Worm (Caenorhabditis elegans) whole organism, L4 larva: Measurements from ENCODE around the gene zip-1.

ENCODE experiments used
- F26F4.8 ChIP-seq: fragments of 200-800 bp; sonication (Bioruptor generic); conservative IDR thresholded peaks from 2 replicates; pipeline ENCODE4 v1.3.6; 2022; ENCODE audit warnings: missing genetic modification characterization, missing compliant biosample characterization
- T26A8.4 ChIP-seq: fragments of 200-800 bp; sonication (Bioruptor generic); IDR thresholded peaks from 2 replicates; pipeline ENCODE4 v1.3.6; 2022; ENCODE audit warnings: missing genetic modification characterization, missing compliant biosample characterization
- Y5F2A.4 ChIP-seq: fragments of 200-800 bp; sonication (Bioruptor generic); optimal IDR thresholded peaks from 2 replicates; lab custom pipeline; 2018; ENCODE audit warnings: mild to moderate bottlenecking, missing genetic modification characterization, missing compliant biosample characterization
- Y75B8A.6 ChIP-seq: fragments of 200-800 bp; sonication (Bioruptor generic); IDR thresholded peaks from 2 replicates; pipeline ENCODE4 v1.3.6; 2022; ENCODE audit warnings: missing genetic modification reagents, missing genetic modification characterization, missing compliant biosample characterization
- aha-1 ChIP-seq: fragments of 150-350 bp; peaks from one replicate; lab custom pipeline; 2014; ENCODE audit warnings: missing biosample characterization, missing genetic modification characterization
- ama-1 ChIP-seq: fragments of 150-350 bp; optimal IDR thresholded peaks from 2 replicates; lab custom pipeline; 2014; ENCODE audit warnings: inconsistent platforms, mixed read lengths
- arid-1 ChIP-seq: fragments of 200-800 bp; sonication (Bioruptor generic); conservative IDR thresholded peaks from 2 replicates; pipeline ENCODE4 v1.3.6; 2022; ENCODE audit warnings: missing genetic modification reagents, missing genetic modification characterization, missing compliant biosample characterization
- ceh-20 ChIP-seq: fragments of 200-800 bp; sonication (Bioruptor generic); IDR thresholded peaks from 2 replicates; pipeline ENCODE4 v1.3.6; 2022; ENCODE audit warnings: missing genetic modification reagents, missing genetic modification characterization, missing compliant biosample characterization
- ctbp-1 ChIP-seq: fragments of 200-800 bp; sonication (Bioruptor generic); IDR thresholded peaks from 2 replicates; pipeline ENCODE4 v1.3.6; 2022; ENCODE audit warnings: missing genetic modification reagents, missing genetic modification characterization, missing compliant biosample characterization
- daf-16 ChIP-seq, 3 experiments: sonication (generic microtip); optimal IDR thresholded peaks; 2 replicates each; lab custom pipeline; 2016 to 2017; ENCODE audit warnings: missing genetic modification characterization in 3 of 3, missing genetic modification reagents in 3 of 3, mild to moderate bottlenecking in 2 of 3, missing compliant biosample characterization in 2 of 3, missing biosample characterization in 1 of 3, moderate library complexity in 1 of 3
- dmd-6 ChIP-seq: fragments of 200-800 bp; sonication (Bioruptor generic); IDR thresholded peaks from 2 replicates; pipeline ENCODE4 v1.3.6; 2022; ENCODE audit warnings: missing genetic modification reagents, missing genetic modification characterization, missing compliant biosample characterization
- dpl-1 ChIP-seq: fragments of 150-350 bp; optimal IDR thresholded peaks from 2 replicates; lab custom pipeline; 2014; ENCODE audit warnings: missing biosample characterization, missing genetic modification reagents, missing genetic modification characterization
- dve-1 ChIP-seq: sonication (generic microtip); optimal IDR thresholded peaks from 2 replicates; lab custom pipeline; 2017; ENCODE audit warnings: antibody characterized with exemption, mild to moderate bottlenecking, missing genetic modification characterization, missing compliant biosample characterization; ENCODE audit not compliant: insufficient read depth
- egl-27 ChIP-seq: sonication (generic microtip); optimal IDR thresholded peaks from 3 replicates; lab custom pipeline; 2017; ENCODE audit warnings: missing biosample characterization, missing genetic modification reagents, missing genetic modification characterization
- egl-43 ChIP-seq: fragments of 200-800 bp; sonication (Bioruptor generic); IDR thresholded peaks from 2 replicates; pipeline ENCODE4 v1.3.6; 2022; ENCODE audit warnings: missing genetic modification reagents, missing genetic modification characterization, missing compliant biosample characterization
- fkh-10 ChIP-seq: fragments of 150-350 bp; optimal IDR thresholded peaks from 2 replicates; lab custom pipeline; 2014; ENCODE audit warnings: missing biosample characterization, missing genetic modification reagents, missing genetic modification characterization
- hlh-11 ChIP-seq: fragments of 200-800 bp; sonication (Bioruptor generic); optimal IDR thresholded peaks from 2 replicates; lab custom pipeline; 2018; ENCODE audit warnings: mild to moderate bottlenecking, missing genetic modification characterization, missing compliant biosample characterization
- hlh-30 ChIP-seq: sonication (generic microtip); optimal IDR thresholded peaks from 2 replicates; lab custom pipeline; 2017; ENCODE audit warnings: antibody characterized with exemption, mild to moderate bottlenecking, missing genetic modification characterization, missing compliant biosample characterization; ENCODE audit not compliant: insufficient read depth
- hmg-1.1 ChIP-seq: fragments of 200-800 bp; sonication (Bioruptor generic); IDR thresholded peaks from 2 replicates; pipeline ENCODE4 v1.3.6; 2022; ENCODE audit warnings: missing genetic modification reagents, missing genetic modification characterization, missing compliant biosample characterization
- lin-13 ChIP-seq: fragments of 150-350 bp; optimal IDR thresholded peaks from 2 replicates; lab custom pipeline; 2014; ENCODE audit warnings: missing biosample characterization, missing genetic modification reagents, missing genetic modification characterization
- lin-15B ChIP-seq: fragments of 150-350 bp; sonication (generic microtip); optimal IDR thresholded peaks from 3 replicates; lab custom pipeline; 2014; ENCODE audit warnings: missing biosample characterization, missing genetic modification characterization
- lin-38 ChIP-seq: fragments of 200-800 bp; sonication (Bioruptor generic); IDR thresholded peaks from 2 replicates; pipeline ENCODE4 v1.3.6; 2022; ENCODE audit warnings: missing genetic modification reagents, missing genetic modification characterization, missing compliant biosample characterization
- lsy-2 ChIP-seq, 2 experiments: fragments of 150-350 bp in 1 of 2; sonication (generic microtip) in 1 of 2; optimal IDR thresholded peaks; 2 replicates each; lab custom pipeline; 2014 to 2017; ENCODE audit warnings: missing biosample characterization in 2 of 2, missing genetic modification characterization in 2 of 2
- mdl-1 ChIP-seq, 2 experiments: fragments of 150-350 bp in 1 of 2; sonication (generic microtip) in 1 of 2; optimal IDR thresholded peaks; 2 replicates each; lab custom pipeline; 2014 to 2017; ENCODE audit warnings: missing biosample characterization in 2 of 2, missing genetic modification characterization in 2 of 2
- mdt-29 ChIP-seq: fragments of 200-800 bp; sonication (Bioruptor generic); IDR thresholded peaks from 2 replicates; pipeline ENCODE4 v1.3.6; 2022; ENCODE audit warnings: missing genetic modification reagents, missing genetic modification characterization, missing compliant biosample characterization
- mep-1 ChIP-seq: fragments of 150-350 bp; sonication (generic microtip); optimal IDR thresholded peaks from 3 replicates; lab custom pipeline; 2014; ENCODE audit warnings: missing biosample characterization, missing genetic modification characterization
- mes-2 ChIP-seq: sonication (generic microtip); optimal IDR thresholded peaks from 2 replicates; lab custom pipeline; 2016; ENCODE audit warnings: missing genotype, mild to moderate bottlenecking, missing genetic modification characterization, missing compliant biosample characterization; ENCODE audit not compliant: poor library complexity, severe bottlenecking
- mxl-3 ChIP-seq: fragments of 200-800 bp; sonication (Bioruptor generic); optimal IDR thresholded peaks from 2 replicates; lab custom pipeline; 2018; ENCODE audit warnings: mild to moderate bottlenecking, missing genetic modification characterization, missing compliant biosample characterization
- nhr-102 ChIP-seq: sonication (generic microtip); optimal IDR thresholded peaks from 2 replicates; lab custom pipeline; 2016; ENCODE audit warnings: mild to moderate bottlenecking, missing genetic modification characterization, moderate library complexity, missing compliant biosample characterization
- nhr-11 ChIP-seq: fragments of 150-350 bp; optimal IDR thresholded peaks from 2 replicates; lab custom pipeline; 2014; ENCODE audit warnings: missing biosample characterization, missing genetic modification characterization
- nhr-111 ChIP-seq: fragments of 200-800 bp; sonication (Bioruptor generic); optimal IDR thresholded peaks from 2 replicates; lab custom pipeline; 2018; ENCODE audit warnings: mild to moderate bottlenecking, missing genetic modification characterization, missing compliant biosample characterization
- nhr-237 ChIP-seq: sonication (generic microtip); optimal IDR thresholded peaks from 2 replicates; lab custom pipeline; 2017; ENCODE audit warnings: missing biosample characterization, missing genetic modification characterization
- nhr-25 ChIP-seq: sonication (generic microtip); optimal IDR thresholded peaks from 2 replicates; lab custom pipeline; 2017; ENCODE audit warnings: missing genetic modification characterization, mild to moderate bottlenecking, missing compliant biosample characterization, antibody characterized with exemption, moderate library complexity, borderline replicate concordance; ENCODE audit not compliant: insufficient read depth
- nhr-42 ChIP-seq: fragments of 200-800 bp; sonication (Bioruptor generic); IDR thresholded peaks from 2 replicates; pipeline ENCODE4 v1.3.6; 2022; ENCODE audit warnings: missing genetic modification characterization, missing compliant biosample characterization
- nhr-48 ChIP-seq: sonication (generic microtip); optimal IDR thresholded peaks from 2 replicates; lab custom pipeline; 2016; ENCODE audit warnings: mild to moderate bottlenecking, missing genetic modification characterization, missing compliant biosample characterization
- nhr-76 ChIP-seq: fragments of 150-350 bp; optimal IDR thresholded peaks from 2 replicates; lab custom pipeline; 2014; ENCODE audit warnings: missing biosample characterization, missing genetic modification characterization
- rbr-2 ChIP-seq: sonication (generic microtip); optimal IDR thresholded peaks from 2 replicates; lab custom pipeline; 2016; ENCODE audit warnings: missing genotype, missing genetic modification characterization, missing compliant biosample characterization
- saeg-2 ChIP-seq: fragments of 200-800 bp; sonication (Bioruptor generic); IDR thresholded peaks from 2 replicates; pipeline ENCODE4 v1.3.6; 2022; ENCODE audit warnings: missing genetic modification reagents, missing genetic modification characterization, missing compliant biosample characterization
- sdz-12 ChIP-seq: fragments of 200-800 bp; sonication (Bioruptor generic); optimal IDR thresholded peaks from 2 replicates; lab custom pipeline; 2018; ENCODE audit warnings: mild to moderate bottlenecking, missing genetic modification characterization, missing compliant biosample characterization
- set-16 ChIP-seq: fragments of 200-800 bp; sonication (Bioruptor generic); IDR thresholded peaks from 2 replicates; pipeline ENCODE4 v1.3.6; 2022; ENCODE audit warnings: missing genetic modification reagents, missing genetic modification characterization, missing compliant biosample characterization
- snpc-1.2 ChIP-seq: fragments of 200-800 bp; sonication (Bioruptor generic); IDR thresholded peaks from 2 replicates; pipeline ENCODE4 v1.3.6; 2022; ENCODE audit warnings: missing genetic modification reagents, missing genetic modification characterization, missing compliant biosample characterization
- unc-62 ChIP-seq, 3 experiments: fragments of 150-350 bp in 1 of 3; sonication (generic microtip); optimal IDR thresholded peaks in 2 of 3; peaks in 1 of 3; 1 replicate in 1 of 3; 2 replicates in 2 of 3; lab custom pipeline; 2014 to 2017; ENCODE audit warnings: missing biosample characterization in 3 of 3, missing genetic modification characterization in 3 of 3, missing genetic modification reagents in 3 of 3, missing genotype in 1 of 3
- zip-11 ChIP-seq: fragments of 200-800 bp; sonication (Bioruptor generic); IDR thresholded peaks from 2 replicates; pipeline ENCODE4 v1.3.6; 2022; ENCODE audit warnings: missing genetic modification characterization, missing compliant biosample characterization
- ztf-7 ChIP-seq: fragments of 150-350 bp; optimal IDR thresholded peaks from 2 replicates; lab custom pipeline; 2014; ENCODE audit warnings: missing biosample characterization, missing genetic modification characterization

Gene zip-1

ce11 chrIII:12367891-12368290 lies 34.3 kb downstream of the zip-1 start:
- TF ChIP-seq set-16 (GFP tag; lab: Robert Waterston, UW), result peak; percentile 60
- TF ChIP-seq mes-2, result peak; percentile 18
- TF ChIP-seq nhr-25 (tag; lab: Kevin White, UChicago), result no peak
- TF ChIP-seq saeg-2 (GFP tag; lab: Robert Waterston, UW), result no peak
- TF ChIP-seq zip-11 (GFP tag; lab: Robert Waterston, UW), result no peak

- TF ChIP-seq dpl-1 (GFP tag; lab: Kevin White, UChicago) (peak; percentile 21), dve-1 (tag; lab: Kevin White, UChicago) (peak; percentile 52), lsy-2 (tag; optimal IDR thresholded peaks at IDR 0.05; lab: Kevin White, UChicago) (peak in 1 of 2 experiments; percentile 59), Y5F2A.4 (GFP tag; lab: Kevin White, UChicago) (no peak), mep-1 (tag; lab: Kevin White, UChicago) (peak; percentile 80), unc-62 (GFP tag; optimal IDR thresholded peaks at IDR 0.05 in 1 of 2; lab: Kevin White, UChicago) (peak in 1 of 2 experiments; percentile 34), unc-62 (tag; optimal IDR thresholded peaks at IDR 0.05; lab: Kevin White, UChicago) (no peak), lin-15B (tag; lab: Kevin White, UChicago) (no peak), ama-1 (lab: Kevin White, UChicago) (peak; percentile 89), aha-1 (peak; percentile 81), fkh-10 (GFP tag; lab: Kevin White, UChicago) (no peak), Y75B8A.6 (GFP tag; lab: Robert Waterston, UW) (0 out of 2 replicates have a peak, but pooled peaks have one; percentile 5), mdl-1 (tag; optimal IDR thresholded peaks at IDR 0.05; lab: Kevin White, UChicago) (peak; percentile 5 to 6), nhr-11 (tag; lab: Kevin White, UChicago) (peak; percentile 21), nhr-102 (tag; lab: Kevin White, UChicago) (no peak), nhr-42 (GFP tag; lab: Robert Waterston, UW) (no peak), hlh-11 (tag; lab: Kevin White, UChicago) (peak; percentile 33), lin-38 (peak; percentile 54), egl-43 (GFP tag; lab: Robert Waterston, UW) (peak; percentile 64; the same call in 1 of the 2 replicates), egl-27 (tag; lab: Kevin White, UChicago) (no peak), mxl-3 (GFP tag; lab: Kevin White, UChicago) (peak; percentile 40), dmd-6 (GFP tag; lab: Robert Waterston, UW) (peak; percentile 44; the same call in 1 of the 2 replicates), mdt-29 (GFP tag; lab: Robert Waterston, UW) (0 out of 2 replicates have a peak, but pooled peaks have one; percentile 19), nhr-237 (tag; lab: Kevin White, UChicago) (no peak), lin-13 (GFP tag; lab: Kevin White, UChicago) (peak; percentile 20), ctbp-1 (GFP tag; lab: Robert Waterston, UW) (0 out of 2 replicates have a peak, but pooled peaks have one; percentile 15), ztf-7 (tag; lab: Kevin White, UChicago) (no peak), mes-2 (peak; percentile 53), arid-1 (GFP tag; lab: Robert Waterston, UW) (0 out of 2 replicates have a peak, but pooled peaks have one; percentile 2), sdz-12 (GFP tag; lab: Kevin White, UChicago) (no peak), hmg-1.1 (GFP tag; lab: Robert Waterston, UW) (peak; percentile 46; the same call in 1 of the 2 replicates), nhr-48 (tag; lab: Kevin White, UChicago) (no peak), F26F4.8 (GFP tag; lab: Robert Waterston, UW) (no peak), T26A8.4 (GFP tag; lab: Robert Waterston, UW) (peak; percentile 40; the same call in 1 of the 2 replicates), snpc-1.2 (0 out of 2 replicates have a peak, but pooled peaks have one; percentile 21), daf-16 (GFP tag; optimal IDR thresholded peaks at IDR 0.05; lab: Kevin White, UChicago) (no peak), daf-16 (tag; optimal IDR thresholded peaks at IDR 0.05; lab: Kevin White, UChicago) (no peak), nhr-76 (tag; lab: Kevin White, UChicago) (no peak), hlh-30 (tag; lab: Kevin White, UChicago) (peak; percentile 58), ceh-20 (GFP tag; lab: Robert Waterston, UW) (no peak), rbr-2 (tag; lab: Kevin White, UChicago) (peak; percentile 27), nhr-111 (GFP tag; lab: Kevin White, UChicago) (no peak)
Observed at ce11 chrIII:12368462-12369306, 35.1 kb downstream of the zip-1 start, which contains the start of gene his-72. TSS of gene his-72 (minus strand) at chrIII:12369050.
